Worm (Caenorhabditis elegans): Measurements from ENCODE around the gene fli-1.

Gene fli-1

ce11 chrIII:8650235-8650817 lies 33.2 kb downstream of the fli-1 start, which contains the start of gene flp-23:
TSS of gene flp-23 (plus strand) at chrIII:8650767.
- TF ChIP-seq dpl-1 (GFP tag; optimal IDR thresholded peaks at IDR 0.05) (no peak), F49E8.2 (tag; optimal IDR thresholded peaks at IDR 0.05; ENCODE audit: insufficient read depth) (peak; percentile 4), ceh-100 (GFP tag; IDR thresholded peaks at IDR 0.05) (no peak), lin-54 (GFP tag; optimal IDR thresholded peaks at IDR 0.05) (no peak), K12H6.12 (tag; optimal IDR thresholded peaks at IDR 0.05) (no peak), attf-5 (GFP tag; optimal IDR thresholded peaks at IDR 0.05) (no peak), sptf-2 (GFP tag; optimal IDR thresholded peaks at IDR 0.05) (no peak), ama-1 (optimal IDR thresholded peaks at IDR 0.05) (no peak), ama-1 (GFP tag; optimal IDR thresholded peaks at IDR 0.05) (no peak), lin-26 (GFP tag; IDR thresholded peaks at IDR 0.05) (peak; percentile 72), akir-1 (GFP tag; optimal IDR thresholded peaks at IDR 0.05) (no peak), snpc-3.4 (tag; optimal IDR thresholded peaks at IDR 0.05) (no peak), snpc-1.3 (tag; optimal IDR thresholded peaks at IDR 0.05; ENCODE audit: insufficient read depth) (peak; percentile 13), ztf-3 (GFP tag; optimal IDR thresholded peaks at IDR 0.05) (no peak), ztf-28 (GFP tag; IDR thresholded peaks at IDR 0.05) (no peak), aptf-3 (GFP tag; IDR thresholded peaks at IDR 0.05) (no peak), B0019.2 (GFP tag; conservative IDR thresholded peaks at IDR 0.05) (no peak), unc-62 (GFP tag; optimal IDR thresholded peaks at IDR 0.05) (no peak), lsy-27 (tag; optimal IDR thresholded peaks at IDR 0.05; ENCODE audit: borderline replicate concordance, insufficient read depth) (no peak), rpc-1 (optimal IDR thresholded peaks at IDR 0.05) (peak; percentile 72), rpc-1 (tag; optimal IDR thresholded peaks at IDR 0.05) (peak; percentile 86), mcd-1 (GFP tag; IDR thresholded peaks at IDR 0.05) (no peak), ztf-22 (GFP tag; optimal IDR thresholded peaks at IDR 0.05) (no peak), bed-2 (GFP tag; IDR thresholded peaks at IDR 0.05) (no peak), Y67H2A.10 (GFP tag; conservative IDR thresholded peaks at IDR 0.05) (no peak), lsl-1 (GFP tag; optimal IDR thresholded peaks at IDR 0.05) (no peak), mes-4 (tag; optimal IDR thresholded peaks at IDR 0.05) (no peak), snpc-1.1 (tag; optimal IDR thresholded peaks at IDR 0.05; ENCODE audit: insufficient read depth) (no peak), pha-4 (tag; optimal IDR thresholded peaks at IDR 0.05) (no peak), tbx-9 (tag; optimal IDR thresholded peaks at IDR 0.05; ENCODE audit: borderline replicate concordance) (no peak), attf-6 (GFP tag; IDR thresholded peaks at IDR 0.05) (no peak), nhr-120 (GFP tag; IDR thresholded peaks at IDR 0.05) (no peak), die-1 (tag; optimal IDR thresholded peaks at IDR 0.05) (peak; percentile 62), ccch-3 (GFP tag; optimal IDR thresholded peaks at IDR 0.05) (no peak), athp-1 (tag; optimal IDR thresholded peaks at IDR 0.05) (no peak), xnd-1 (tag; optimal IDR thresholded peaks at IDR 0.05) (no peak), hsf-1 (GFP tag; IDR thresholded peaks at IDR 0.05) (no peak), gei-17 (GFP tag; optimal IDR thresholded peaks at IDR 0.05) (no peak), ceh-58 (GFP tag; IDR thresholded peaks at IDR 0.05) (no peak), Y53F4B.3 (GFP tag; IDR thresholded peaks at IDR 0.05) (no peak), cebp-2 (GFP tag; IDR thresholded peaks at IDR 0.05) (no peak), hmg-20 (GFP tag; IDR thresholded peaks at IDR 0.05) (no peak), nhr-179 (tag; optimal IDR thresholded peaks at IDR 0.05) (no peak), ceh-79 (tag; optimal IDR thresholded peaks at IDR 0.05) (no peak), F57C9.4 (tag; optimal IDR thresholded peaks at IDR 0.05) (no peak), chd-7 (tag; optimal IDR thresholded peaks at IDR 0.05) (no peak), T07F8.4 (tag; optimal IDR thresholded peaks at IDR 0.05) (no peak), unc-130 (GFP tag; optimal IDR thresholded peaks at IDR 0.05) (no peak), ekl-4 (GFP tag; IDR thresholded peaks at IDR 0.05) (no peak), nfya-2 (GFP tag; IDR thresholded peaks at IDR 0.05) (no peak)

All from whole organism, young adult.